Worm (Caenorhabditis elegans) whole organism, midembryonic: ENCODE results near the gene C34F11.5.

Experiments used
- T22C8.4 ChIP-seq: fragments of 200-800 bp; sonication (Bioruptor generic); IDR thresholded peaks from 2 replicates; pipeline ENCODE4 v1.3.6; 2022; ENCODE audit warnings: missing genetic modification characterization, missing compliant biosample characterization
- cog-1 ChIP-seq: sonication (generic microtip); optimal IDR thresholded peaks from 2 replicates; lab custom pipeline; 2016; ENCODE audit warnings: missing genetic modification characterization, missing compliant biosample characterization
- flt-1 ChIP-seq: fragments of 200-800 bp; sonication (Bioruptor generic); IDR thresholded peaks from 2 replicates; pipeline ENCODE4 v1.3.6; 2022; ENCODE audit warnings: missing genetic modification characterization, missing compliant biosample characterization
- med-1 ChIP-seq: sonication (generic microtip); optimal IDR thresholded peaks from 2 replicates; lab custom pipeline; 2017; ENCODE audit warnings: missing genetic modification characterization, mild to moderate bottlenecking, missing compliant biosample characterization, antibody characterized with exemption, missing genetic modification reagents; ENCODE audit not compliant: insufficient read depth
- ref-1 ChIP-seq: fragments of 200-800 bp; sonication (Bioruptor generic); conservative IDR thresholded peaks from 2 replicates; pipeline ENCODE4 v1.3.6; 2022; ENCODE audit warnings: missing genetic modification reagents, missing genetic modification characterization, missing compliant biosample characterization
- tab-1 ChIP-seq: fragments of 200-800 bp; sonication (Bioruptor generic); IDR thresholded peaks from 2 replicates; pipeline ENCODE4 v1.3.6; 2022; ENCODE audit warnings: missing genetic modification characterization, missing compliant biosample characterization
- ztf-23 ChIP-seq: fragments of 200-800 bp; sonication (Bioruptor generic); IDR thresholded peaks from 2 replicates; pipeline ENCODE4 v1.3.6; 2022; ENCODE audit warnings: missing genetic modification reagents, missing genetic modification characterization, missing compliant biosample characterization
- ztf-29 ChIP-seq: fragments of 200-800 bp; sonication (Bioruptor generic); IDR thresholded peaks from 2 replicates; pipeline ENCODE4 v1.3.6; 2022; ENCODE audit warnings: missing genetic modification reagents, missing genetic modification characterization, missing compliant biosample characterization

- TF ChIP-seq flt-1 (GFP tag; lab: Robert Waterston, UW) (no peak), T22C8.4 (no peak), cog-1 (tag; lab: Kevin White, UChicago) (no peak), ref-1 (GFP tag; lab: Robert Waterston, UW) (no peak), med-1 (GFP tag; lab: Kevin White, UChicago) (no peak), ztf-23 (GFP tag; lab: Robert Waterston, UW) (no peak), tab-1 (GFP tag; lab: Robert Waterston, UW) (no peak), ztf-29 (GFP tag; lab: Robert Waterston, UW) (no peak)
Measured at ce11 chrII:5170932-5171331, 24.7 kb upstream of the C34F11.5 start, which contains the start of gene srb-1.
